ENCODE assay signal across 4 fruit fly cellular contexts in genomic region chr3L:4408313-4409133, dm6.
TF ChIP-seq lines count a peak whose summit lies in the region.

No protein-coding gene starts in this region.

- no peak for TF ChIP-seq CTCF in whole organism, embryonic (GFP tag; optimal IDR thresholded peaks at IDR 0.05; lab: Kevin White, UChicago)

TF ChIP-seq in whole organism, embryonic, 481 proteins besides CTCF, POLR2A, EP300 and RAD21:
- peak in 1 of 2 experiments; percentile 0 for TF ChIP-seq crp (GFP tag; optimal IDR thresholded peaks at IDR 0.05; lab: Kevin White, UChicago)
- TF ChIP-seq zen (tag; optimal IDR thresholded peaks at IDR 0.05; lab: Kevin White, UChicago): peak; percentile 93
- TF ChIP-seq Fer2 (tag; optimal IDR thresholded peaks at IDR 0.05; lab: Kevin White, UChicago): no peak
- no peak for TF ChIP-seq cg (GFP tag; optimal IDR thresholded peaks at IDR 0.05; lab: Kevin White, UChicago)
- peak; percentile 5 for TF ChIP-seq zf30C (GFP tag; optimal IDR thresholded peaks at IDR 0.05; lab: Kevin White, UChicago)
- no peak for TF ChIP-seq Oaz (GFP tag; IDR thresholded peaks at IDR 0.05; lab: Robert Waterston, UW)
- no peak for TF ChIP-seq prd (optimal IDR thresholded peaks at IDR 0.05; lab: Kevin White, UChicago)
- TF ChIP-seq prd (GFP tag; IDR thresholded peaks at IDR 0.05; lab: Robert Waterston, UW): 0 out of 3 replicates have a peak, but pooled peaks have one; percentile 22
- TF ChIP-seq CG15479 (GFP tag; optimal IDR thresholded peaks at IDR 0.05; lab: Kevin White, UChicago): peak; percentile 70
- 0 out of 2 replicates have a peak, but pooled peaks have one; percentile 16 for TF ChIP-seq CG4360 (GFP tag; IDR thresholded peaks at IDR 0.05; lab: Robert Waterston, UW)
- TF ChIP-seq sens (GFP tag; lab: Kevin White, UChicago): peak; percentile 77
- TF ChIP-seq chinmo (GFP tag; IDR thresholded peaks at IDR 0.05; lab: Robert Waterston, UW; ENCODE audit: partially characterized antibody): 0 out of 4 replicates have a peak, but pooled peaks have one; percentile 65
TF ChIP-seq in whole organism, embryonic: peak in this region for 8.

TF ChIP-seq in whole organism, prepupa, 60 proteins besides CTCF, POLR2A, EP300 and RAD21:
- TF ChIP-seq CG32006 (GFP tag; optimal IDR thresholded peaks at IDR 0.05; lab: Kevin White, UChicago) (peak; percentile 8), CG3032 (tag; optimal IDR thresholded peaks at IDR 0.05; lab: Kevin White, UChicago) (no peak), svp (GFP tag; lab: Kevin White, UChicago) (peak; percentile 78), Hr39 (GFP tag; optimal IDR thresholded peaks at IDR 0.05; lab: Kevin White, UChicago) (peak; percentile 3), dsx (GFP tag; optimal IDR thresholded peaks at IDR 0.05; lab: Kevin White, UChicago; ENCODE audit: poor library complexity, severe bottlenecking) (no peak), achi (GFP tag; optimal IDR thresholded peaks at IDR 0.05; lab: Kevin White, UChicago) (peak; percentile 34), CG3919 (GFP tag; optimal IDR thresholded peaks at IDR 0.05; lab: Kevin White, UChicago) (peak; percentile 9), CG6163 (GFP tag; IDR thresholded peaks at IDR 0.05; lab: Robert Waterston, UW) (peak; percentile 16; the same call in 2 of the 3 replicates), fd59A (GFP tag; optimal IDR thresholded peaks at IDR 0.05; lab: Kevin White, UChicago) (no peak), CG16779 (tag; optimal IDR thresholded peaks at IDR 0.05; lab: Kevin White, UChicago) (no peak), Sox14 (GFP tag; optimal IDR thresholded peaks at IDR 0.05; lab: Kevin White, UChicago) (peak; percentile 10), Gug (GFP tag; IDR thresholded peaks at IDR 0.05; lab: Robert Waterston, UW) (no peak), CG10669 (GFP tag; optimal IDR thresholded peaks at IDR 0.05; lab: Kevin White, UChicago) (peak; percentile 24), CG6854 (GFP tag; optimal IDR thresholded peaks at IDR 0.05; lab: Kevin White, UChicago) (no peak), Blimp-1 (GFP tag; optimal IDR thresholded peaks at IDR 0.05; lab: Kevin White, UChicago) (peak; percentile 22), CG15336 (GFP tag; IDR thresholded peaks at IDR 0.05; lab: Robert Waterston, UW) (0 out of 2 replicates have a peak, but pooled peaks have one; percentile 14), Smox (GFP tag; optimal IDR thresholded peaks at IDR 0.05; lab: Kevin White, UChicago) (peak; percentile 4), CG6792 (GFP tag; optimal IDR thresholded peaks at IDR 0.05; lab: Kevin White, UChicago) (peak; percentile 10), ss (GFP tag; optimal IDR thresholded peaks at IDR 0.05; lab: Kevin White, UChicago) (peak in 1 of 2 experiments; percentile 36), esn (GFP tag; optimal IDR thresholded peaks at IDR 0.05; lab: Kevin White, UChicago) (peak; percentile 32), CG7368 (GFP tag; optimal IDR thresholded peaks at IDR 0.05; lab: Kevin White, UChicago) (no peak), Eip78C (GFP tag; lab: Kevin White, UChicago) (peak; percentile 81), Hr4 (GFP tag; optimal IDR thresholded peaks at IDR 0.05; lab: Kevin White, UChicago) (no peak)

TF ChIP-seq in whole organism, pupa, 21 proteins besides CTCF, POLR2A, EP300 and RAD21:
- peak; percentile 44 for TF ChIP-seq Snoo (tag; optimal IDR thresholded peaks at IDR 0.05; lab: Kevin White, UChicago)
- TF ChIP-seq CG10348 (GFP tag; IDR thresholded peaks at IDR 0.05; lab: Robert Waterston, UW): no peak
- no peak for TF ChIP-seq CG34367 (tag; optimal IDR thresholded peaks at IDR 0.05; lab: Kevin White, UChicago)
- no peak for TF ChIP-seq Ets98B (GFP tag; IDR thresholded peaks at IDR 0.05; lab: Robert Waterston, UW)
- no peak for TF ChIP-seq rn (GFP tag; IDR thresholded peaks at IDR 0.05; lab: Robert Waterston, UW)
- TF ChIP-seq fd96Ca (GFP tag; IDR thresholded peaks at IDR 0.05; lab: Robert Waterston, UW): no peak
- TF ChIP-seq CG15710 (tag; optimal IDR thresholded peaks at IDR 0.05; lab: Kevin White, UChicago): no peak
- no peak for TF ChIP-seq CG14655 (GFP tag; optimal IDR thresholded peaks at IDR 0.05; lab: Kevin White, UChicago)
- no peak for TF ChIP-seq gl (tag; optimal IDR thresholded peaks at IDR 0.05; lab: Kevin White, UChicago)
- TF ChIP-seq CG9948 (tag; optimal IDR thresholded peaks at IDR 0.05; lab: Kevin White, UChicago): no peak
- no peak for TF ChIP-seq CG32121 (GFP tag; IDR thresholded peaks at IDR 0.05; lab: Robert Waterston, UW)
- no peak for TF ChIP-seq Pif1B (GFP tag; optimal IDR thresholded peaks at IDR 0.05; lab: Kevin White, UChicago)
- no peak for TF ChIP-seq CG17806 (tag; optimal IDR thresholded peaks at IDR 0.05; lab: Kevin White, UChicago)
- peak; percentile 7 for TF ChIP-seq CG13204 (GFP tag; optimal IDR thresholded peaks at IDR 0.05; lab: Kevin White, UChicago)
- TF ChIP-seq CG12605 (GFP tag; IDR thresholded peaks at IDR 0.05; lab: Robert Waterston, UW): no peak
- TF ChIP-seq CG8159 (tag; optimal IDR thresholded peaks at IDR 0.05; lab: Kevin White, UChicago): peak; percentile 25
- TF ChIP-seq EcR (GFP tag; optimal IDR thresholded peaks at IDR 0.05; lab: Kevin White, UChicago): peak; percentile 61
- TF ChIP-seq D1 (tag; optimal IDR thresholded peaks at IDR 0.05; lab: Kevin White, UChicago): no peak
- no peak for TF ChIP-seq Pif1A (GFP tag; optimal IDR thresholded peaks at IDR 0.05; lab: Kevin White, UChicago)
- no peak for TF ChIP-seq CG8301 (tag; optimal IDR thresholded peaks at IDR 0.05; lab: Kevin White, UChicago)
- TF ChIP-seq CG4496 (GFP tag; IDR thresholded peaks at IDR 0.05; lab: Robert Waterston, UW): peak; percentile 26; the same call in 1 of the 3 replicates

TF ChIP-seq in whole organism, wandering third instar larva, 38 proteins besides CTCF, POLR2A, EP300 and RAD21:
- peak; percentile 28 for TF ChIP-seq woc (GFP tag; optimal IDR thresholded peaks at IDR 0.05; lab: Kevin White, UChicago)
- no peak for TF ChIP-seq Dfd (GFP tag; optimal IDR thresholded peaks at IDR 0.05; lab: Kevin White, UChicago)
- no peak for TF ChIP-seq GATAd (GFP tag; optimal IDR thresholded peaks at IDR 0.05; lab: Kevin White, UChicago)
- TF ChIP-seq Dif (GFP tag; optimal IDR thresholded peaks at IDR 0.05; lab: Kevin White, UChicago; ENCODE audit: partially characterized antibody): no peak
- no peak for TF ChIP-seq ey (GFP tag; optimal IDR thresholded peaks at IDR 0.05; lab: Kevin White, UChicago)
- no peak for TF ChIP-seq sage (GFP tag; optimal IDR thresholded peaks at IDR 0.05; lab: Kevin White, UChicago)
- peak; percentile 68 for TF ChIP-seq Vsx2 (GFP tag; optimal IDR thresholded peaks at IDR 0.05; lab: Kevin White, UChicago; ENCODE audit: partially characterized antibody)
- TF ChIP-seq N (GFP tag; optimal IDR thresholded peaks at IDR 0.05; lab: Kevin White, UChicago): no peak
- TF ChIP-seq pan (optimal IDR thresholded peaks at IDR 0.05; lab: Kevin White, UChicago): no peak
- no peak for TF ChIP-seq Jra (GFP tag; optimal IDR thresholded peaks at IDR 0.05; lab: Kevin White, UChicago)
- TF ChIP-seq brk (GFP tag; optimal IDR thresholded peaks at IDR 0.05; lab: Kevin White, UChicago): no peak
- TF ChIP-seq Sp1 (GFP tag; optimal IDR thresholded peaks at IDR 0.05; lab: Kevin White, UChicago): no peak
- no peak for TF ChIP-seq dsf (GFP tag; optimal IDR thresholded peaks at IDR 0.05; lab: Kevin White, UChicago; ENCODE audit: borderline replicate concordance)
- TF ChIP-seq CG32264 (GFP tag; optimal IDR thresholded peaks at IDR 0.05; lab: Kevin White, UChicago): no peak
- no peak for TF ChIP-seq dmrt93B (GFP tag; optimal IDR thresholded peaks at IDR 0.05; lab: Kevin White, UChicago)
- TF ChIP-seq foxo (GFP tag; optimal IDR thresholded peaks at IDR 0.05; lab: Kevin White, UChicago): peak in 1 of 2 experiments; percentile 38
- peak; percentile 36 for TF ChIP-seq fru (GFP tag; optimal IDR thresholded peaks at IDR 0.05; lab: Kevin White, UChicago)
- TF ChIP-seq CrebA (GFP tag; optimal IDR thresholded peaks at IDR 0.05; lab: Kevin White, UChicago; ENCODE audit: borderline replicate concordance): no peak
- no peak for TF ChIP-seq Abd-B (GFP tag; optimal IDR thresholded peaks at IDR 0.05; lab: Kevin White, UChicago)
- no peak for TF ChIP-seq tai (GFP tag; optimal IDR thresholded peaks at IDR 0.05; lab: Kevin White, UChicago)
- TF ChIP-seq Mio (GFP tag; optimal IDR thresholded peaks at IDR 0.05; lab: Kevin White, UChicago): no peak
- peak; percentile 81 for TF ChIP-seq jim (GFP tag; optimal IDR thresholded peaks at IDR 0.05; lab: Kevin White, UChicago)
- TF ChIP-seq Hr83 (GFP tag; optimal IDR thresholded peaks at IDR 0.05; lab: Kevin White, UChicago; ENCODE audit: poor library complexity, severe bottlenecking): no peak
- TF ChIP-seq usp (GFP tag; optimal IDR thresholded peaks at IDR 0.05; lab: Kevin White, UChicago): no peak
- peak; percentile 64 for TF ChIP-seq psq (GFP tag; optimal IDR thresholded peaks at IDR 0.05; lab: Kevin White, UChicago)
- TF ChIP-seq Hr78 (GFP tag; optimal IDR thresholded peaks at IDR 0.05; lab: Kevin White, UChicago): no peak
- no peak for TF ChIP-seq br (GFP tag; optimal IDR thresholded peaks at IDR 0.05; lab: Kevin White, UChicago)
- no peak for TF ChIP-seq HLH106 (tag; optimal IDR thresholded peaks at IDR 0.05; lab: Kevin White, UChicago)
- peak; percentile 8 for TF ChIP-seq h (GFP tag; optimal IDR thresholded peaks at IDR 0.05; lab: Kevin White, UChicago)
- no peak for TF ChIP-seq lola (GFP tag; optimal IDR thresholded peaks at IDR 0.05; lab: Kevin White, UChicago)
- TF ChIP-seq Myc (optimal IDR thresholded peaks at IDR 0.05; lab: Kevin White, UChicago): no peak
- TF ChIP-seq CG9705 (GFP tag; optimal IDR thresholded peaks at IDR 0.05; lab: Kevin White, UChicago): no peak
- no peak for TF ChIP-seq sv (GFP tag; optimal IDR thresholded peaks at IDR 0.05; lab: Kevin White, UChicago)
- TF ChIP-seq Hnf4 (GFP tag; optimal IDR thresholded peaks at IDR 0.05; lab: Kevin White, UChicago): no peak
- TF ChIP-seq rgr (GFP tag; optimal IDR thresholded peaks at IDR 0.05; lab: Kevin White, UChicago): no peak
- no peak for TF ChIP-seq Rel (GFP tag; optimal IDR thresholded peaks at IDR 0.05; lab: Kevin White, UChicago)
- TF ChIP-seq Rel (tag; optimal IDR thresholded peaks at IDR 0.05; lab: Kevin White, UChicago): peak; percentile 96
- no peak for TF ChIP-seq OdsH (GFP tag; optimal IDR thresholded peaks at IDR 0.05; lab: Kevin White, UChicago)
- TF ChIP-seq dl (GFP tag; optimal IDR thresholded peaks at IDR 0.05; lab: Kevin White, UChicago; ENCODE audit: insufficient read depth in 1 of 2, partially characterized antibody in 2 of 2): no peak

Comparison
In these comparisons a context has a peak if more than half of its experiments do, and no peak if none do; other contexts are left out.
1. Of the 7 proteins assayed by ChIP-seq in both whole organism, embryonic and whole organism, prepupa: peak only in whole organism, embryonic: none; only in whole organism, prepupa: Blimp-1 and Hr39; in both: none; in neither: 5.